Fruit fly (Drosophila melanogaster) whole organism, embryonic: Measurements from ENCODE around the gene AlaRS-m.

Experiments used
- Aef1 ChIP-seq: fragments of 200-800 bp; sonication (Bioruptor generic); IDR thresholded peaks from 3 replicates; pipeline ENCODE4 v1.3.6; 2022; ENCODE audit warnings: missing biosample characterization, missing genetic modification characterization
- Atf6 ChIP-seq: fragments of 200-800 bp; sonication (Bioruptor generic); IDR thresholded peaks from 2 replicates; pipeline ENCODE4 v1.3.6; 2022; ENCODE audit warnings: missing biosample characterization, missing genetic modification characterization
- CG10431 ChIP-seq: fragments of 200-800 bp; sonication (Bioruptor generic); optimal IDR thresholded peaks from 3 replicates; lab custom pipeline; 2018; ENCODE audit warnings: missing biosample characterization, mild to moderate bottlenecking, missing genetic modification characterization
- CG11085 ChIP-seq: fragments of 200-800 bp; sonication (Bioruptor generic); IDR thresholded peaks from 2 replicates; pipeline ENCODE4 v1.3.6; 2022; ENCODE audit warnings: missing biosample characterization, missing genetic modification characterization
- CG11456 ChIP-seq: fragments of 200-800 bp; sonication (Bioruptor generic); IDR thresholded peaks from 3 replicates; pipeline ENCODE4 v1.3.6; 2022; ENCODE audit warnings: missing biosample characterization, missing genetic modification characterization
- CG11504 ChIP-seq: fragments of 200-800 bp; sonication (Bioruptor generic); optimal IDR thresholded peaks from 3 replicates; lab custom pipeline; 2019; ENCODE audit warnings: missing biosample characterization, mild to moderate bottlenecking, missing genetic modification characterization, moderate library complexity
- CG11560 ChIP-seq: fragments of 200-800 bp; sonication (Bioruptor generic); IDR thresholded peaks from 3 replicates; pipeline ENCODE4 v1.3.6; 2022; ENCODE audit warnings: missing biosample characterization, missing genetic modification characterization
- CG14441 ChIP-seq: fragments of 200-800 bp; sonication (Bioruptor generic); IDR thresholded peaks from 2 replicates; pipeline ENCODE4 v1.3.6; 2022; ENCODE audit warnings: missing biosample characterization, missing genetic modification characterization
- CG14965 ChIP-seq: fragments of 200-800 bp; sonication (Bioruptor generic); optimal IDR thresholded peaks from 2 replicates; lab custom pipeline; 2016; ENCODE audit warnings: missing biosample characterization, missing genetic modification characterization, borderline replicate concordance
- CG1529 ChIP-seq: fragments of 200-800 bp; sonication (Bioruptor generic); optimal IDR thresholded peaks from 3 replicates; lab custom pipeline; 2018; ENCODE audit warnings: missing biosample characterization, missing genetic modification characterization
- CG15601 ChIP-seq: fragments of 200-800 bp; sonication (Bioruptor generic); optimal IDR thresholded peaks from 3 replicates; lab custom pipeline; 2019; ENCODE audit warnings: missing biosample characterization, mild to moderate bottlenecking, missing genetic modification characterization, moderate library complexity
- CG33557 ChIP-seq: fragments of 200-800 bp; sonication (Bioruptor generic); optimal IDR thresholded peaks from 2 replicates; lab custom pipeline; 2019; ENCODE audit warnings: missing biosample characterization, mild to moderate bottlenecking, missing genetic modification characterization, moderate library complexity
- CG34422 ChIP-seq: fragments of 200-800 bp; sonication (Bioruptor generic); IDR thresholded peaks from 3 replicates; pipeline ENCODE4 v1.3.6; 2022; ENCODE audit warnings: missing biosample characterization, missing genetic modification characterization
- CG4328 ChIP-seq: fragments of 200-800 bp; sonication (Bioruptor generic); optimal IDR thresholded peaks from 3 replicates; lab custom pipeline; 2017; ENCODE audit warnings: missing biosample characterization, missing genetic modification reagents, missing genetic modification characterization
- CG43689 ChIP-seq: fragments of 200-800 bp; sonication (Bioruptor generic); IDR thresholded peaks from 2 replicates; pipeline ENCODE4 v1.3.6; 2022; ENCODE audit warnings: missing biosample characterization, missing genetic modification characterization
- CG4854 ChIP-seq: fragments of 200-800 bp; sonication (Bioruptor generic); optimal IDR thresholded peaks from 2 replicates; lab custom pipeline; 2016; ENCODE audit warnings: missing biosample characterization, missing genetic modification characterization, inconsistent platforms
- CG6272 ChIP-seq: fragments of 200-800 bp; sonication (Bioruptor generic); IDR thresholded peaks from 2 replicates; pipeline ENCODE4 v1.3.6; 2022; ENCODE audit warnings: missing biosample characterization, missing genetic modification characterization
- CG6683 ChIP-seq: fragments of 200-800 bp; sonication (Bioruptor generic); optimal IDR thresholded peaks from 2 replicates; lab custom pipeline; 2017; ENCODE audit warnings: missing biosample characterization, mild to moderate bottlenecking, missing genetic modification characterization, missing genetic modification reagents
- CG6854 ChIP-seq: fragments of 200-800 bp; sonication (Bioruptor generic); optimal IDR thresholded peaks from 3 replicates; lab custom pipeline; 2017; ENCODE audit warnings: missing biosample characterization, mild to moderate bottlenecking, missing genetic modification characterization
- CHES-1-like ChIP-seq: fragments of 200-800 bp; sonication (Bioruptor generic); optimal IDR thresholded peaks from 2 replicates; lab custom pipeline; 2016; ENCODE audit warnings: missing biosample characterization, missing genetic modification characterization
- Dbx ChIP-seq: fragments of 200-800 bp; sonication (Bioruptor generic); IDR thresholded peaks from 3 replicates; pipeline ENCODE4 v1.3.6; 2022; ENCODE audit warnings: missing biosample characterization, missing genetic modification characterization
- Dfd ChIP-seq, 2 experiments: fragments of >200 bp; optimal IDR thresholded peaks; 2 replicates each; lab custom pipeline; 2017; ENCODE audit warnings: missing biosample characterization in 2 of 2, missing genetic modification characterization in 2 of 2
- Ets97D ChIP-seq: fragments of 200-800 bp; sonication (Bioruptor generic); optimal IDR thresholded peaks from 3 replicates; lab custom pipeline; 2016; ENCODE audit warnings: missing biosample characterization, missing genetic modification characterization
- Gsc ChIP-seq: fragments of 200-800 bp; sonication (Bioruptor generic); IDR thresholded peaks from 2 replicates; pipeline ENCODE4 v1.3.6; 2022; ENCODE audit warnings: missing biosample characterization, missing genetic modification characterization
- HmgZ ChIP-seq: fragments of 200-800 bp; sonication (Bioruptor generic); optimal IDR thresholded peaks from 2 replicates; lab custom pipeline; 2018; ENCODE audit warnings: missing biosample characterization, mild to moderate bottlenecking, missing genetic modification characterization
- Hr3 ChIP-seq: fragments of 200-800 bp; sonication (Bioruptor generic); optimal IDR thresholded peaks from 3 replicates; lab custom pipeline; 2016; ENCODE audit warnings: missing biosample characterization, missing genetic modification characterization
- Mes4 ChIP-seq: fragments of 200-800 bp; sonication (Bioruptor generic); optimal IDR thresholded peaks from 2 replicates; lab custom pipeline; 2016; ENCODE audit warnings: missing biosample characterization, missing genetic modification characterization
- Opbp ChIP-seq: fragments of 200-800 bp; sonication (Bioruptor generic); IDR thresholded peaks from 3 replicates; pipeline ENCODE4 v1.3.6; 2022; ENCODE audit warnings: missing biosample characterization, missing genetic modification characterization; ENCODE audit not compliant: partially characterized antibody
- Optix ChIP-seq: fragments of 200-800 bp; sonication (Bioruptor generic); IDR thresholded peaks from 3 replicates; pipeline ENCODE4 v1.3.6; 2022; ENCODE audit warnings: missing biosample characterization, missing genetic modification characterization
- Sin3A ChIP-seq: fragments of >200 bp; optimal IDR thresholded peaks from 2 replicates; lab custom pipeline; 2018
- Usf ChIP-seq: fragments of 200-800 bp; sonication (Bioruptor generic); optimal IDR thresholded peaks from 2 replicates; lab custom pipeline; 2017; ENCODE audit warnings: missing genotype, missing biosample characterization, missing genetic modification characterization
- ap ChIP-seq: fragments of 200-800 bp; sonication (Bioruptor generic); IDR thresholded peaks from 2 replicates; pipeline ENCODE4 v1.3.6; 2022; ENCODE audit warnings: missing biosample characterization, missing genetic modification characterization
- az2 ChIP-seq: fragments of 200-800 bp; sonication (Bioruptor generic); optimal IDR thresholded peaks from 3 replicates; lab custom pipeline; 2016; ENCODE audit warnings: missing biosample characterization, missing genetic modification characterization
- chif ChIP-seq, 2 experiments: fragments of 200-800 bp; sonication (Bioruptor generic); optimal IDR thresholded peaks; 3 replicates each; lab custom pipeline; 2016; ENCODE audit warnings: missing biosample characterization in 2 of 2, missing genetic modification characterization in 2 of 2
- crc ChIP-seq: fragments of 200-800 bp; sonication (Bioruptor generic); optimal IDR thresholded peaks from 2 replicates; lab custom pipeline; 2016; ENCODE audit warnings: missing biosample characterization, missing genetic modification characterization
- dpn ChIP-seq, 2 experiments: fragments of 200-800 bp; sonication (Bioruptor generic); optimal IDR thresholded peaks; 3 replicates each; lab custom pipeline; 2016; ENCODE audit warnings: missing biosample characterization in 2 of 2, missing genetic modification characterization in 2 of 2
- fu2 ChIP-seq: fragments of 200-800 bp; sonication (Bioruptor generic); optimal IDR thresholded peaks from 2 replicates; lab custom pipeline; 2016; ENCODE audit warnings: missing biosample characterization, missing genetic modification characterization
- grn ChIP-seq: fragments of 200-800 bp; sonication (Bioruptor generic); optimal IDR thresholded peaks from 3 replicates; lab custom pipeline; 2017; ENCODE audit warnings: missing biosample characterization, missing genetic modification characterization
- ind ChIP-seq: fragments of 200-800 bp; sonication (Bioruptor generic); optimal IDR thresholded peaks from 3 replicates; lab custom pipeline; 2016; ENCODE audit warnings: missing biosample characterization, missing genetic modification characterization
- jigr1 ChIP-seq: fragments of 200-800 bp; sonication (Bioruptor generic); IDR thresholded peaks from 3 replicates; pipeline ENCODE4 v1.3.6; 2022; ENCODE audit warnings: missing biosample characterization, missing genetic modification characterization
- klu ChIP-seq: fragments of 200-800 bp; sonication (Bioruptor generic); IDR thresholded peaks from 2 replicates; pipeline ENCODE4 v1.3.6; 2022; ENCODE audit warnings: missing biosample characterization, missing genetic modification characterization
- knrl ChIP-seq: fragments of 200-800 bp; sonication (Bioruptor generic); IDR thresholded peaks from 3 replicates; pipeline ENCODE4 v1.3.6; 2022; ENCODE audit warnings: missing biosample characterization, missing genetic modification characterization; ENCODE audit not compliant: partially characterized antibody
- lola ChIP-seq, 3 experiments: fragments of >200 bp in 2 of 3; fragments of 200-800 bp in 1 of 3; sonication (Bioruptor generic) in 1 of 3; optimal IDR thresholded peaks; 2 replicates each; lab custom pipeline; 2017 to 2019; ENCODE audit warnings: missing biosample characterization in 3 of 3, missing genetic modification characterization in 3 of 3, mild to moderate bottlenecking in 1 of 3, moderate library complexity in 1 of 3
- lov ChIP-seq, 2 experiments: fragments of 200-800 bp in 1 of 2; fragments of >200 bp in 1 of 2; sonication (Bioruptor generic) in 1 of 2; IDR thresholded peaks in 1 of 2; optimal IDR thresholded peaks in 1 of 2; 2 replicates in 1 of 2; 3 replicates in 1 of 2; pipeline versions ENCODE4 v1.3.6 to Lab custom; 2017 to 2022; ENCODE audit warnings: missing biosample characterization in 1 of 2, missing genetic modification characterization in 1 of 2
- luna ChIP-seq: fragments of 200-800 bp; sonication (Bioruptor generic); optimal IDR thresholded peaks from 2 replicates; lab custom pipeline; 2016; ENCODE audit warnings: missing biosample characterization, missing genetic modification characterization
- sisA ChIP-seq: fragments of 200-800 bp; sonication (Bioruptor generic); IDR thresholded peaks from 2 replicates; pipeline ENCODE4 v1.3.6; 2022; ENCODE audit warnings: missing biosample characterization, missing genetic modification characterization
- slp2 ChIP-seq: fragments of 200-800 bp; sonication (Bioruptor generic); optimal IDR thresholded peaks from 2 replicates; lab custom pipeline; 2016; ENCODE audit warnings: missing biosample characterization, missing genetic modification characterization
- sqz ChIP-seq: fragments of 200-800 bp; sonication (Bioruptor generic); optimal IDR thresholded peaks from 3 replicates; lab custom pipeline; 2018; ENCODE audit warnings: missing biosample characterization, mild to moderate bottlenecking, missing genetic modification characterization
- ssp ChIP-seq: fragments of 200-800 bp; sonication (Bioruptor generic); IDR thresholded peaks from 2 replicates; pipeline ENCODE4 v1.3.6; 2022; ENCODE audit warnings: missing biosample characterization, missing genetic modification characterization
- tna ChIP-seq: fragments of 200-800 bp; sonication (Bioruptor generic); IDR thresholded peaks from 2 replicates; pipeline ENCODE4 v1.3.6; 2022; ENCODE audit warnings: missing biosample characterization, missing genetic modification characterization; ENCODE audit not compliant: partially characterized antibody
- vvl ChIP-seq: fragments of 200-800 bp; sonication (Bioruptor generic); IDR thresholded peaks from 2 replicates; pipeline ENCODE4 v1.3.6; 2022; ENCODE audit warnings: missing biosample characterization, missing genetic modification characterization
- yki ChIP-seq: fragments of >200 bp; optimal IDR thresholded peaks from 3 replicates; lab custom pipeline; 2018

AlaRS-m gene

DNA sequence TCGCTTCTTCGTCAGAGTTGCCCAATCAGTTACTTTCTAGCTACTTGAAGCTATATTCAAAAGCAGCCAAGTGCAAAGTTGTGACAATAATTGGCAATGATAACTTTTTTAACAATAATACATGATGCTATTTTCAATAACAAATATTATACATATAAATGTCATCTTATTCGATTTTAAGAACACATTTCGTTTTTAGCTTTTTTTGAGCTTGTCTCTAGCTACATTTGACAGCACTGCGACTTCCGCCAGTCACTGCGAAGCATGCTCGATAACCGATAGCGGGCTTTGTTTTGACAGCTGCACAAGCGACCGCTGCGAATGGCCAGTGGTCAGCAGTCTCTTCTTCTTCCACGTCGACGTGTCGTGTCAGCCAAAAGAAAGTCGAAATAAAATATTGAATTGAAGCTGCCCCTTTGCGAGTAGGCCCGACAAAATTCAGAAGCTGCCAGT is 6.5 kb downstream of the AlaRS-m start, which contains the start of the genes Gen and Srp54k (continued):
- TF ChIP-seq Optix (GFP tag; lab: Robert Waterston, UW) (no peak), tna (no peak), Mes4 (peak; percentile 25), Atf6 (GFP tag; lab: Robert Waterston, UW) (no peak), fu2 (no peak), Usf (no peak), CG6272 (peak; percentile 14; the same call in 1 of the 2 replicates), ind (peak; percentile 5), CG43689 (GFP tag; lab: Robert Waterston, UW) (no peak), chif (GFP tag; optimal IDR thresholded peaks at IDR 0.05; lab: Kevin White, UChicago) (peak in 1 of 2 experiments; percentile 41), sqz (GFP tag; lab: Kevin White, UChicago) (no peak), grn (GFP tag; lab: Kevin White, UChicago) (no peak), CG11085 (GFP tag; lab: Robert Waterston, UW) (no peak), CG11560 (no peak), lola (GFP tag; optimal IDR thresholded peaks at IDR 0.05; lab: Kevin White, UChicago) (peak in 1 of 3 experiments; percentile 34), CG1529 (GFP tag; lab: Kevin White, UChicago) (no peak), vvl (peak; percentile 31; the same call in 1 of the 2 replicates), az2 (peak; percentile 21), CG4328 (GFP tag; lab: Kevin White, UChicago) (no peak), CG11456 (GFP tag; lab: Robert Waterston, UW) (peak; percentile 58; the same call in 1 of the 3 replicates), Aef1 (GFP tag; lab: Robert Waterston, UW) (peak; percentile 22; the same call in 1 of the 3 replicates), CG10431 (GFP tag; lab: Kevin White, UChicago) (no peak), crc (GFP tag; lab: Kevin White, UChicago) (no peak), Sin3A (lab: Kevin White, UChicago) (peak; percentile 88), CG4854 (no peak), CG6683 (GFP tag; lab: Kevin White, UChicago) (no peak), Dbx (GFP tag; lab: Robert Waterston, UW) (no peak; the same call in 1 of the 3 replicates), CG11504 (no peak), CG14965 (GFP tag; lab: Kevin White, UChicago) (no peak), Dfd (GFP tag; optimal IDR thresholded peaks at IDR 0.05; lab: Kevin White, UChicago) (no peak), ap (GFP tag; lab: Robert Waterston, UW) (no peak), jigr1 (no peak), CHES-1-like (GFP tag; lab: Kevin White, UChicago) (peak; percentile 66), Ets97D (GFP tag; lab: Kevin White, UChicago) (peak; percentile 70), luna (GFP tag; lab: Kevin White, UChicago) (no peak), ssp (GFP tag; lab: Robert Waterston, UW) (peak; percentile 79), Hr3 (GFP tag; lab: Kevin White, UChicago) (peak; percentile 23), knrl (GFP tag; lab: Robert Waterston, UW) (peak; percentile 30; the same call in 1 of the 3 replicates), lov (optimal IDR thresholded peaks at IDR 0.05; lab: Kevin White, UChicago) (no peak), lov (GFP tag; IDR thresholded peaks at IDR 0.05; lab: Robert Waterston, UW) (no peak), Gsc (GFP tag; lab: Robert Waterston, UW) (no peak), CG34422 (GFP tag; lab: Robert Waterston, UW) (peak; percentile 64; the same call in 2 of the 3 replicates), Opbp (GFP tag; lab: Robert Waterston, UW) (peak; percentile 62), sisA (GFP tag; lab: Robert Waterston, UW) (no peak), dpn (GFP tag; optimal IDR thresholded peaks at IDR 0.05; lab: Kevin White, UChicago) (peak; percentile 45 to 46), CG6854 (GFP tag; lab: Kevin White, UChicago) (no peak), yki (peak; percentile 57), klu (peak; percentile 22; the same call in 1 of the 2 replicates), CG14441 (GFP tag; lab: Robert Waterston, UW) (no peak), slp2 (no peak), HmgZ (tag; lab: Kevin White, UChicago) (peak; percentile 66), CG33557 (GFP tag; lab: Kevin White, UChicago) (peak; percentile 14), CG15601 (tag; lab: Kevin White, UChicago) (peak; percentile 46)
